Fruit fly (Drosophila melanogaster) whole organism, adult: ENCODE data around the gene CG43246.
A peak's percentile ranks its signal among the peaks of the same experiment; 100 is the strongest.

Experiments
- CG12768 ChIP-seq: fragments of 200-800 bp; sonication (Bioruptor generic); optimal IDR thresholded peaks from 2 replicates; lab custom pipeline; 2017; ENCODE audit warnings: missing biosample characterization, missing genetic modification characterization, mild to moderate bottlenecking, moderate library complexity, missing genetic modification reagents
- CG14711 ChIP-seq: fragments of 200-800 bp; sonication (Bioruptor generic); optimal IDR thresholded peaks from 2 replicates; lab custom pipeline; 2018; ENCODE audit warnings: missing biosample characterization, mild to moderate bottlenecking, missing genetic modification characterization, moderate library complexity
- CG5204 ChIP-seq: fragments of 200-800 bp; sonication (Bioruptor generic); optimal IDR thresholded peaks from 2 replicates; lab custom pipeline; 2016; ENCODE audit warnings: missing biosample characterization, missing genetic modification characterization
- Crg-1 ChIP-seq: fragments of 200-800 bp; sonication (Bioruptor generic); optimal IDR thresholded peaks from 2 replicates; lab custom pipeline; 2016; ENCODE audit warnings: missing biosample characterization, missing genetic modification characterization
- Hr96 ChIP-seq: fragments of 200-800 bp; sonication (Bioruptor generic); optimal IDR thresholded peaks from 2 replicates; lab custom pipeline; 2016; ENCODE audit warnings: missing biosample characterization, missing genetic modification characterization
- Mnt ChIP-seq: fragments of 200-800 bp; sonication (Bioruptor generic); optimal IDR thresholded peaks from 2 replicates; lab custom pipeline; 2016; ENCODE audit warnings: missing biosample characterization, mild to moderate bottlenecking, missing genetic modification characterization
- bab1 ChIP-seq: fragments of 200-800 bp; sonication (Bioruptor generic); optimal IDR thresholded peaks from 3 replicates; lab custom pipeline; 2019; ENCODE audit warnings: missing biosample characterization, mild to moderate bottlenecking, missing genetic modification characterization, moderate library complexity
- cic ChIP-seq: fragments of 200-800 bp; sonication (Bioruptor generic); optimal IDR thresholded peaks from 2 replicates; lab custom pipeline; 2017; ENCODE audit warnings: missing biosample characterization, mild to moderate bottlenecking, missing genetic modification characterization, moderate library complexity
- cnc ChIP-seq, 2 experiments: fragments of >200 bp; optimal IDR thresholded peaks; 2 replicates each; lab custom pipeline; 2017
- kay ChIP-seq: fragments of 200-800 bp; sonication (Bioruptor generic); peaks from one replicate; lab custom pipeline; 2016; ENCODE audit warnings: missing biosample characterization, missing genetic modification characterization, borderline replicate concordance
- ovo ChIP-seq: fragments of 200-800 bp; sonication (Bioruptor generic); optimal IDR thresholded peaks from 2 replicates; lab custom pipeline; 2016; ENCODE audit warnings: missing biosample characterization, missing genetic modification characterization
- pad ChIP-seq: fragments of 200-800 bp; sonication (Bioruptor generic); optimal IDR thresholded peaks from 3 replicates; lab custom pipeline; 2017; ENCODE audit warnings: missing biosample characterization, missing genetic modification characterization, mild to moderate bottlenecking, moderate library complexity, missing genetic modification reagents
- toe ChIP-seq: fragments of 200-800 bp; sonication (Bioruptor generic); optimal IDR thresholded peaks from 2 replicates; lab custom pipeline; 2016; ENCODE audit warnings: missing biosample characterization, missing genetic modification characterization

- TF ChIP-seq CG5204 (GFP tag; lab: Kevin White, UChicago) (no peak), CG14711 (tag; lab: Kevin White, UChicago) (no peak), CG12768 (GFP tag; lab: Kevin White, UChicago) (no peak), cnc (optimal IDR thresholded peaks at IDR 0.05; lab: Kevin White, UChicago) (no peak), Crg-1 (GFP tag; lab: Kevin White, UChicago) (no peak), pad (GFP tag; lab: Kevin White, UChicago) (no peak), Hr96 (no peak), Mnt (GFP tag; lab: Kevin White, UChicago) (no peak), ovo (no peak), kay (GFP tag; lab: Kevin White, UChicago) (peak; percentile 41), bab1 (no peak), toe (GFP tag; lab: Kevin White, UChicago) (no peak), cic (GFP tag; lab: Kevin White, UChicago) (no peak)
Measured at dm6 chr3L:14551621-14552020, 15.2 kb downstream of the CG43246 start.
